Worm (Caenorhabditis elegans) whole organism, L2 larva: ENCODE measurements around the gene clec-263.

ENCODE experiments used
- C34F6.9 ChIP-seq: fragments of 150-350 bp; optimal IDR thresholded peaks from 2 replicates; lab custom pipeline; 2014; ENCODE audit warnings: missing biosample characterization, missing genetic modification characterization
- F13H6.1 ChIP-seq: sonication (generic microtip); optimal IDR thresholded peaks from 2 replicates; lab custom pipeline; 2016; ENCODE audit warnings: missing genetic modification characterization, missing compliant biosample characterization
- R02D3.7 ChIP-seq: fragments of 150-350 bp; optimal IDR thresholded peaks from 2 replicates; lab custom pipeline; 2014; ENCODE audit warnings: missing biosample characterization, missing genetic modification characterization
- Y55F3AM.14 ChIP-seq: fragments of 200-800 bp; sonication (Bioruptor generic); optimal IDR thresholded peaks from 2 replicates; lab custom pipeline; 2018; ENCODE audit warnings: mild to moderate bottlenecking, missing genetic modification characterization, missing compliant biosample characterization
- ZK546.5 ChIP-seq: sonication (generic microtip); optimal IDR thresholded peaks from 2 replicates; lab custom pipeline; 2017; ENCODE audit warnings: missing biosample characterization, missing genetic modification characterization
- aly-2 ChIP-seq: fragments of 150-350 bp; optimal IDR thresholded peaks from 2 replicates; lab custom pipeline; 2014; ENCODE audit warnings: missing biosample characterization, missing genetic modification characterization
- ama-1 ChIP-seq: fragments of 150-350 bp; optimal IDR thresholded peaks from 2 replicates; lab custom pipeline; 2018; ENCODE audit warnings: inconsistent platforms
- ceh-82 ChIP-seq: fragments of 150-350 bp; optimal IDR thresholded peaks from 2 replicates; lab custom pipeline; 2014; ENCODE audit warnings: missing biosample characterization, missing genetic modification characterization
- crh-2 ChIP-seq: sonication (generic microtip); optimal IDR thresholded peaks from 2 replicates; lab custom pipeline; 2017; ENCODE audit warnings: missing biosample characterization, missing genetic modification characterization
- dmd-4 ChIP-seq: sonication (generic microtip); optimal IDR thresholded peaks from 2 replicates; lab custom pipeline; 2017; ENCODE audit warnings: missing biosample characterization, missing genetic modification characterization
- egl-27 ChIP-seq: sonication (generic microtip); optimal IDR thresholded peaks from 3 replicates; lab custom pipeline; 2017; ENCODE audit warnings: missing biosample characterization, missing genetic modification reagents, missing genetic modification characterization
- elt-1 ChIP-seq: fragments of 150-350 bp; optimal IDR thresholded peaks from 2 replicates; lab custom pipeline; 2014; ENCODE audit warnings: missing biosample characterization, missing genetic modification characterization
- elt-3 ChIP-seq: sonication (generic microtip); optimal IDR thresholded peaks from 2 replicates; lab custom pipeline; 2017; ENCODE audit warnings: missing biosample characterization, missing genetic modification characterization
- fos-1 ChIP-seq: fragments of 150-350 bp; optimal IDR thresholded peaks from 2 replicates; lab custom pipeline; 2014; ENCODE audit warnings: missing biosample characterization, missing genetic modification characterization
- gmeb-1 ChIP-seq: fragments of 150-350 bp; optimal IDR thresholded peaks from 2 replicates; lab custom pipeline; 2014; ENCODE audit warnings: missing biosample characterization, missing genetic modification characterization
- lin-11 ChIP-seq: fragments of 150-350 bp; sonication (generic microtip); optimal IDR thresholded peaks from 2 replicates; lab custom pipeline; 2014; ENCODE audit warnings: missing biosample characterization, missing genetic modification characterization, inconsistent platforms, mixed read lengths
- lin-13 ChIP-seq: fragments of 150-350 bp; optimal IDR thresholded peaks from 2 replicates; lab custom pipeline; 2014; ENCODE audit warnings: missing biosample characterization, missing genetic modification reagents, missing genetic modification characterization
- lin-39 ChIP-seq: fragments of 150-350 bp; optimal IDR thresholded peaks from 2 replicates; lab custom pipeline; 2014; ENCODE audit warnings: missing biosample characterization, missing genetic modification reagents, missing genetic modification characterization
- lsy-2 ChIP-seq, 2 experiments: fragments of 150-350 bp in 1 of 2; sonication (generic microtip) in 1 of 2; optimal IDR thresholded peaks; 2 replicates each; lab custom pipeline; 2014 to 2017; ENCODE audit warnings: missing biosample characterization in 2 of 2, missing genetic modification characterization in 2 of 2
- mab-5 ChIP-seq: fragments of 150-350 bp; optimal IDR thresholded peaks from 2 replicates; lab custom pipeline; 2014; ENCODE audit warnings: missing biosample characterization, missing genetic modification characterization
- mdl-1 ChIP-seq, 2 experiments: fragments of 150-350 bp in 1 of 2; sonication (generic microtip) in 1 of 2; optimal IDR thresholded peaks; 2 replicates each; lab custom pipeline; 2017; ENCODE audit warnings: missing biosample characterization in 2 of 2, missing genetic modification characterization in 2 of 2
- nhr-10 ChIP-seq: sonication (generic microtip); optimal IDR thresholded peaks from 2 replicates; lab custom pipeline; 2017; ENCODE audit warnings: missing biosample characterization, missing genetic modification characterization
- nhr-11 ChIP-seq: fragments of 150-350 bp; optimal IDR thresholded peaks from 2 replicates; lab custom pipeline; 2014; ENCODE audit warnings: missing biosample characterization, missing genetic modification characterization
- nhr-129 ChIP-seq: fragments of 150-350 bp; optimal IDR thresholded peaks from 2 replicates; lab custom pipeline; 2014; ENCODE audit warnings: missing biosample characterization, missing genetic modification characterization
- nhr-21 ChIP-seq: fragments of 150-350 bp; optimal IDR thresholded peaks from 2 replicates; lab custom pipeline; 2014; ENCODE audit warnings: missing biosample characterization, missing genetic modification characterization
- nhr-23 ChIP-seq: fragments of 150-350 bp; optimal IDR thresholded peaks from 2 replicates; lab custom pipeline; 2014; ENCODE audit warnings: missing biosample characterization, missing genetic modification reagents, missing genetic modification characterization
- nhr-237 ChIP-seq: fragments of 150-350 bp; optimal IDR thresholded peaks from 2 replicates; lab custom pipeline; 2014; ENCODE audit warnings: missing biosample characterization, missing genetic modification characterization
- nhr-6 ChIP-seq: fragments of 150-350 bp; optimal IDR thresholded peaks from 2 replicates; lab custom pipeline; 2014; ENCODE audit warnings: missing biosample characterization, missing genetic modification characterization
- peb-1 ChIP-seq: fragments of 150-350 bp; optimal IDR thresholded peaks from 2 replicates; lab custom pipeline; 2014; ENCODE audit warnings: missing biosample characterization, missing genetic modification characterization
- sem-4 ChIP-seq: fragments of 150-350 bp; optimal IDR thresholded peaks from 2 replicates; lab custom pipeline; 2014; ENCODE audit warnings: missing biosample characterization, missing genetic modification reagents, missing genetic modification characterization
- skn-1 ChIP-seq: sonication (generic microtip); optimal IDR thresholded peaks from 2 replicates; lab custom pipeline; 2017; ENCODE audit warnings: missing biosample characterization, missing genetic modification characterization
- sma-3 ChIP-seq: sonication (generic microtip); optimal IDR thresholded peaks from 2 replicates; lab custom pipeline; 2016; ENCODE audit warnings: missing genetic modification reagents, missing genetic modification characterization, missing compliant biosample characterization
- sma-9 ChIP-seq, 2 experiments: fragments of 150-350 bp in 1 of 2; sonication (generic microtip) in 1 of 2; optimal IDR thresholded peaks; 2 replicates each; lab custom pipeline; 2014 to 2016; ENCODE audit warnings: missing genetic modification characterization in 2 of 2, mild to moderate bottlenecking in 1 of 2, missing biosample characterization in 1 of 2, missing compliant biosample characterization in 1 of 2, missing genetic modification reagents in 1 of 2, moderate library complexity in 1 of 2
- snpc-4 ChIP-seq: fragments of 150-350 bp; optimal IDR thresholded peaks from 2 replicates; lab custom pipeline; 2014; ENCODE audit warnings: missing biosample characterization, missing genetic modification characterization
- unc-39 ChIP-seq: fragments of 150-350 bp; optimal IDR thresholded peaks from 2 replicates; lab custom pipeline; 2014; ENCODE audit warnings: missing biosample characterization, missing genetic modification characterization
- unc-55 ChIP-seq: fragments of 150-350 bp; sonication (generic microtip); optimal IDR thresholded peaks from 3 replicates; lab custom pipeline; 2014; ENCODE audit warnings: missing biosample characterization, missing genetic modification reagents, missing genetic modification characterization
- unc-62 ChIP-seq: fragments of 150-350 bp; optimal IDR thresholded peaks from 2 replicates; lab custom pipeline; 2014; ENCODE audit warnings: missing biosample characterization, missing genetic modification reagents, missing genetic modification characterization
- zag-1 ChIP-seq: fragments of 150-350 bp; optimal IDR thresholded peaks from 2 replicates; lab custom pipeline; 2014; ENCODE audit warnings: missing biosample characterization, missing genetic modification characterization
- ztf-1 ChIP-seq: fragments of 200-800 bp; sonication (Bioruptor generic); conservative IDR thresholded peaks from 2 replicates; pipeline ENCODE4 v1.3.6; 2022; ENCODE audit warnings: missing genetic modification characterization, missing compliant biosample characterization
- ztf-4 ChIP-seq: fragments of 150-350 bp; optimal IDR thresholded peaks from 2 replicates; lab custom pipeline; 2014; ENCODE audit warnings: missing biosample characterization, missing genetic modification characterization

The clec-263 gene

DNA sequence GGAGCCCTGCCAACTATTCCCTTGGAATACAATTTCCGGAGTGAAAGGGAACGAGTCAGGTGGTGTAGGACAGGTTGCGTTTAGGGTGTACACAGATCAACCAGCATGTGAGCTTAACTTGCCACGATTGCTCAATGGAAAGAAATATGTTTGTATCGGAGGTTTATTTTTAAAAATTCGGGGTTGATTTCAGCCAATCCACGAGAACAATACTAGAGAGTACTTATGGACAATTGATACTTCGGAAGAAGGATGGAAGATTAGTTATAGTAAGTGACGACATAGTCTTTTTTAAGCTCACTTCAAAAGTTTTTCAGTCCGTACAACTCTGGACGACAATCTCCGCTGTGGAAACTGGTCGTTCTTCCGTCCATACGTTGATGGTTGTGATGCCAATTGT is 458 bp downstream of the clec-263 start:
- TF ChIP-seq ZK546.5 (tag; lab: Kevin White, UChicago), result no peak
- TF ChIP-seq Y55F3AM.14 (GFP tag; lab: Kevin White, UChicago), result no peak
- TF ChIP-seq ztf-1 (GFP tag; lab: Robert Waterston, UW), result no peak
- TF ChIP-seq nhr-129 (tag; lab: Kevin White, UChicago), result no peak
- no peak for TF ChIP-seq nhr-10 (tag; lab: Kevin White, UChicago)
- TF ChIP-seq lin-13 (GFP tag; lab: Kevin White, UChicago), result no peak
- no peak for TF ChIP-seq F13H6.1 (tag; lab: Kevin White, UChicago)
- no peak for TF ChIP-seq nhr-21 (tag; lab: Kevin White, UChicago)
- TF ChIP-seq aly-2 (tag; lab: Kevin White, UChicago), result no peak

DNA sequence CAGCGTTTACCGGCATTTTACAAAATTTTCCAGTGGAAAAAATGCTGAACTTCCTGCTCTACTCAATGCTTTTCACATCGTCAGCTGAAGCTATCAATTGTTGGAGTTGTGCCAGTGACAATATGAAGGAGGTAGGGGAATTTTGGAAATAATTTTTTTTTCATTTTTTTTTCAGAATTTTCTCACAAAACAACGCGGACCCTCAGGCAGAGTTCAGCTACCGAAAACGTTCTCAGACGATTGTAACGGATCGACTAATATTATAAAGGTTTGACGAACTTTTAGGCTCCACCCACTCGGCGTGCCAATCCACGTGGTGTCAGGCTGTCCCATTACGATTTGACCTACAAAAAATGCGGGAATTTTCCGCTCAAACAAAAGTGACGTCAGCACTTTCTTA is 5.1 kb downstream of the clec-263 start, which contains the start of gene F26F2.8:
Gene F26F2.8 (plus strand): TSS at position 13 of the 400 bp plus-strand sequence.
- TF ChIP-seq crh-2 (tag; lab: Kevin White, UChicago) (no peak), F13H6.1 (tag; lab: Kevin White, UChicago) (no peak), zag-1 (tag; lab: Kevin White, UChicago) (no peak), unc-39 (tag; lab: Kevin White, UChicago) (no peak), nhr-10 (tag; lab: Kevin White, UChicago) (no peak), nhr-6 (no peak), elt-3 (tag; lab: Kevin White, UChicago) (no peak), mdl-1 (tag; optimal IDR thresholded peaks at IDR 0.05; lab: Kevin White, UChicago) (no peak), nhr-21 (tag; lab: Kevin White, UChicago) (no peak), peb-1 (no peak), ZK546.5 (tag; lab: Kevin White, UChicago) (no peak), gmeb-1 (tag; lab: Kevin White, UChicago) (no peak), unc-62 (GFP tag; lab: Kevin White, UChicago) (no peak), nhr-129 (tag; lab: Kevin White, UChicago) (no peak), lsy-2 (tag; optimal IDR thresholded peaks at IDR 0.05; lab: Kevin White, UChicago) (no peak)

DNA sequence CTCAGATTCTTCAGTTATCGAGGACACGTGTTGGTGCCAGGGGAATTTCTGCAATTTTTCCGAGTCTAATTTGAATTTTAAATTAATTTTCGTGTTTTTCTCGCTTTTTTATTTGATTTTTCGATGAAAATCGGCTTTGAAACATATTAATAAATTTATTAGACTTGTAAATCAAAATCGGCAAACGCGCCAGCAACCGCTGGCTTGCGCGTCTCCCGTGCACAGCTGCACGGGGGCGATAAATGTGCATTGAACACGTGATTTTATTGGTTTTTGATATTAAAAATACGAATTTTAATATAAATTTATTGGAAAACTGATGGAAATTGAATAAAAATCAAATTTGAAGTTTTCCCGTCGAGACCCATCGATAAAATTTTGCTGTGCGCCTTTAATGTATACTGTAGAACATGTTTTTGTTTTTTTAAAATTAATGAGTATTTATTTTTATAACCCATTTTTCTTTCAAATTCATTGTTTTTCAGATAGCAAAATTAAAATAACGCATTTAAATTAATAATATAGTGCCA is 6.2 kb downstream of the clec-263 start, which contains the start of gene F26F2.7:
Gene F26F2.7 (plus strand): TSS at position 480 of the 530 bp plus-strand sequence.
- TF ChIP-seq ztf-4 (peak; percentile 61), lin-13 (GFP tag; lab: Kevin White, UChicago) (peak; percentile 85), zag-1 (tag; lab: Kevin White, UChicago) (peak; percentile 34), mab-5 (tag; lab: Kevin White, UChicago) (peak; percentile 61), F13H6.1 (tag; lab: Kevin White, UChicago) (peak; percentile 68), sma-3 (peak; percentile 80), nhr-6 (no peak), lin-11 (tag; lab: Kevin White, UChicago) (peak; percentile 75), mdl-1 (tag; optimal IDR thresholded peaks at IDR 0.05; lab: Kevin White, UChicago) (peak; percentile 30 to 45), dmd-4 (tag; lab: Kevin White, UChicago) (peak; percentile 29), elt-3 (tag; lab: Kevin White, UChicago) (no peak), crh-2 (tag; lab: Kevin White, UChicago) (peak; percentile 88), R02D3.7 (peak; percentile 21), sma-9 (GFP tag; optimal IDR thresholded peaks at IDR 0.05; lab: Kevin White, UChicago) (no peak), sma-9 (tag; optimal IDR thresholded peaks at IDR 0.05; lab: Kevin White, UChicago) (no peak), egl-27 (peak; percentile 21), C34F6.9 (peak; percentile 94), fos-1 (tag; lab: Kevin White, UChicago) (peak; percentile 45), lsy-2 (tag; optimal IDR thresholded peaks at IDR 0.05; lab: Kevin White, UChicago) (peak; percentile 82 to 93), unc-55 (peak; percentile 75), nhr-21 (tag; lab: Kevin White, UChicago) (peak; percentile 58), nhr-11 (no peak), ztf-1 (GFP tag; lab: Robert Waterston, UW) (no peak), sem-4 (tag; lab: Kevin White, UChicago) (peak; percentile 71), snpc-4 (peak; percentile 43), gmeb-1 (tag; lab: Kevin White, UChicago) (peak; percentile 80), ceh-82 (tag; lab: Kevin White, UChicago) (no peak)

DNA sequence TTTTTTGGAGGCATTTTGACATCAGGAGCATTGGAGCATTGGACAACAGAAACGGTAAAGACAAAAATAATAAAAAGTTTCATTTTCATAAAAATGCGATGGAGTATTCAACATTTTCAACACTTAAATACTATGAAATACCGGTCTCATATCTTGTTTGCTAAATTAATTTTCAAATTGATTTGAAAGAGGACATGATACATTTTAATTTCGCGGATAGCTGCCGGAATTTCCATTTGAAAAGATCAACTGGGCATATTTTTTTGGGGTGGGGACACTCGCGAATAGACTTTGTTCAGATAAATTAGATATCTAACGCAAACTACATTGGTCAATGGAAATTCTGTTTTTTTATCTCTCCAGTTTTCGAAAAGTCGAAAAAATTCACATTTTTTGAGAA is 20.3 kb downstream of the clec-263 start, which contains the start of gene F26F2.10:
Gene F26F2.10 (minus strand): TSS at position 101 of the 400 bp plus-strand sequence.
- TF ChIP-seq nhr-11, result no peak
- TF ChIP-seq lin-11 (tag; lab: Kevin White, UChicago), result no peak
- no peak for TF ChIP-seq unc-62 (GFP tag; lab: Kevin White, UChicago)
- no peak for TF ChIP-seq skn-1
- TF ChIP-seq nhr-237, result no peak
- TF ChIP-seq lin-39, result no peak
- no peak for TF ChIP-seq ZK546.5 (tag; lab: Kevin White, UChicago)
- TF ChIP-seq ama-1 (lab: Kevin White, UChicago), result no peak
- no peak for TF ChIP-seq elt-1
- no peak for TF ChIP-seq aly-2 (tag; lab: Kevin White, UChicago)
- no peak for TF ChIP-seq nhr-23
- no peak for TF ChIP-seq sem-4 (tag; lab: Kevin White, UChicago)
- no peak for TF ChIP-seq R02D3.7
- no peak for TF ChIP-seq nhr-129 (tag; lab: Kevin White, UChicago)
- no peak for TF ChIP-seq mdl-1 (tag; optimal IDR thresholded peaks at IDR 0.05; lab: Kevin White, UChicago)
- TF ChIP-seq unc-39 (tag; lab: Kevin White, UChicago), result no peak
- TF ChIP-seq nhr-10 (tag; lab: Kevin White, UChicago), result no peak
- no peak for TF ChIP-seq dmd-4 (tag; lab: Kevin White, UChicago)
- no peak for TF ChIP-seq ztf-4
- TF ChIP-seq, all 48 proteins: peak for 0
